Worm (Caenorhabditis elegans): Measurements from ENCODE around the gene T25D3.3.

DNA sequence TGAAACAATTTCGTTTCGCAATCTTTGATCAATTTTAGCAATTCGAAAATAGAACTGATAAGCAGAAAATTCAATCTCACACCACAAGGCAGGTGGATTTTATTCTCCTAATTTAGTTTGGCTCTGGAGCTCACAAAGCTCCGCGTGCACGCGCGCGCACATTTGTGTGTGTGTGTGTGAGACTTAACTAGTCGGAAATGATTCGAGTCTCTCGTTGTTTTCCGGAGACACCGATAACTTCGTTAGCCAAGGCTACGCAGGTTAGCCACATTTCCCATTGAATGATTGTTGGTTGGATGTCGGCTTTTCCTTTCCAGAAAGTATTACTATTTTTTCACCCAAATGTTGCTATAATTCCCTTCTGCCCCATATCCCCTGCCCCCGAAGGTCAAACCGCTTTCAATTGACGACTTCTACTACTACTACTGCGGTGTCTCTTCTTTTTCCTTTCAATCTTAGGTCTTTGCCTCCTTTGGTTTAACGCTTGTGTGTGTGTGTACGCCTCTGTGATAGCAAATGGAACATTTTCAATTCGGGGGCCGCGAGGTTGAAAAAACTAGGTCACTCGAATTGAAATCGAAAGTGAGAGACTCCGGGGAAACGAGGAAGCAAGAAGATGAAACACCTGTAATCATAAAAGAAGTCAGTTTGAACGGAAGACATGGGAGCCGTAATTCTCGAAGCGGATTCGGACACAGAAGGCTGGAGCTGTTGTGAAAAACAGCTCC is 5.8 kb downstream of the T25D3.3 start:
- TF ChIP-seq nhr-11 (tag; optimal IDR thresholded peaks at IDR 0.05) (no peak), nhr-76 (tag; optimal IDR thresholded peaks at IDR 0.05) (no peak)

Data from whole organism, L1 larva.